Fruit fly (Drosophila melanogaster): Measurements from ENCODE around the gene CG4287.

CG4287 gene

dm6 chr3R:15934952-15935351 is 28.7 kb downstream of the CG4287 start, which contains the start of gene Sap47 (continued):
- TF ChIP-seq ato (GFP tag; IDR thresholded peaks at IDR 0.05; ENCODE audit: partially characterized antibody) (peak; percentile 80), Aef1 (GFP tag; IDR thresholded peaks at IDR 0.05) (peak; percentile 37; the same call in 1 of the 3 replicates), CG13624 (GFP tag; optimal IDR thresholded peaks at IDR 0.05) (peak; percentile 81), CG4328 (GFP tag; optimal IDR thresholded peaks at IDR 0.05) (no peak), Dek (tag; optimal IDR thresholded peaks at IDR 0.05) (no peak), B-H2 (GFP tag; optimal IDR thresholded peaks at IDR 0.05) (peak; percentile 41), CG2129 (GFP tag; IDR thresholded peaks at IDR 0.05; ENCODE audit: partially characterized antibody) (peak; percentile 55), Pdp1 (GFP tag; optimal IDR thresholded peaks at IDR 0.05) (peak in 1 of 2 experiments; percentile 73), CG15514 (GFP tag; optimal IDR thresholded peaks at IDR 0.05) (peak; percentile 48), amos (GFP tag; IDR thresholded peaks at IDR 0.05; ENCODE audit: partially characterized antibody) (peak; percentile 88), HLH4C (GFP tag; IDR thresholded peaks at IDR 0.05; ENCODE audit: partially characterized antibody) (peak; percentile 67; the same call in 2 of the 3 replicates), Lim3 (GFP tag; IDR thresholded peaks at IDR 0.05) (no peak), CG17186 (GFP tag; optimal IDR thresholded peaks at IDR 0.05) (peak; percentile 64), nerfin-2 (GFP tag; IDR thresholded peaks at IDR 0.05; ENCODE audit: partially characterized antibody) (peak; percentile 74), slbo (GFP tag; IDR thresholded peaks at IDR 0.05) (peak; percentile 56), CG4617 (GFP tag; optimal IDR thresholded peaks at IDR 0.05; ENCODE audit: borderline replicate concordance) (peak; percentile 66), CG42726 (GFP tag; IDR thresholded peaks at IDR 0.05; ENCODE audit: partially characterized antibody) (peak; percentile 81), Hr51 (GFP tag; optimal IDR thresholded peaks at IDR 0.05) (peak in 1 of 2 experiments; percentile 0), CG12659 (GFP tag; optimal IDR thresholded peaks at IDR 0.05) (peak; percentile 49), ab (GFP tag; optimal IDR thresholded peaks at IDR 0.05) (no peak), row (GFP tag; IDR thresholded peaks at IDR 0.05) (peak; percentile 54; the same call in 2 of the 3 replicates), Rfx (GFP tag; IDR thresholded peaks at IDR 0.05) (peak; percentile 52; the same call in 1 of the 2 replicates), tna (GFP tag; IDR thresholded peaks at IDR 0.05; ENCODE audit: partially characterized antibody) (peak; percentile 66), luna (GFP tag; optimal IDR thresholded peaks at IDR 0.05) (no peak), mirr (GFP tag; optimal IDR thresholded peaks at IDR 0.05) (peak; percentile 41), CG10147 (GFP tag; optimal IDR thresholded peaks at IDR 0.05) (peak; percentile 18), mld (GFP tag; IDR thresholded peaks at IDR 0.05; ENCODE audit: partially characterized antibody) (0 out of 3 replicates have a peak, but pooled peaks have one; percentile 64), Sry-δ (GFP tag; optimal IDR thresholded peaks at IDR 0.05) (peak; percentile 80), stwl (tag; optimal IDR thresholded peaks at IDR 0.05) (peak; percentile 40), schlank (tag; optimal IDR thresholded peaks at IDR 0.05) (no peak), Trl (optimal IDR thresholded peaks at IDR 0.05) (peak in 1 of 2 experiments; percentile 19), Trl (GFP tag; optimal IDR thresholded peaks at IDR 0.05) (no peak), Med (GFP tag) (peak; percentile 87), tll (GFP tag; optimal IDR thresholded peaks at IDR 0.05) (no peak), CG10543 (GFP tag; optimal IDR thresholded peaks at IDR 0.05) (peak; percentile 7), trem (tag; optimal IDR thresholded peaks at IDR 0.05) (peak; percentile 20), MESR4 (GFP tag; optimal IDR thresholded peaks at IDR 0.05) (peak; percentile 66), unpg (GFP tag; optimal IDR thresholded peaks at IDR 0.05) (peak; percentile 2), CG3995 (GFP tag; optimal IDR thresholded peaks at IDR 0.05) (peak; percentile 56), CG12104 (GFP tag; optimal IDR thresholded peaks at IDR 0.05) (no peak), bcd (GFP tag; optimal IDR thresholded peaks at IDR 0.05) (no peak), CHES-1-like (GFP tag; optimal IDR thresholded peaks at IDR 0.05) (peak; percentile 15), mam (GFP tag; optimal IDR thresholded peaks at IDR 0.05) (no peak), Dp (GFP tag; optimal IDR thresholded peaks at IDR 0.05) (peak; percentile 63), Hand (GFP tag; optimal IDR thresholded peaks at IDR 0.05) (no peak), sob (GFP tag; IDR thresholded peaks at IDR 0.05) (no peak), Sin3A (optimal IDR thresholded peaks at IDR 0.05) (peak; percentile 38), CG18764 (GFP tag; optimal IDR thresholded peaks at IDR 0.05) (no peak), Chrac-16 (GFP tag; optimal IDR thresholded peaks at IDR 0.05) (no peak)
